Fruit fly (Drosophila melanogaster): ENCODE results near the gene CG7420.

CG7420 gene

dm6 chr2L:1463362-1463908 is 39.3 kb downstream of the CG7420 start (continued):
- TF ChIP-seq CG12104 (GFP tag; optimal IDR thresholded peaks at IDR 0.05) (no peak), so (GFP tag; IDR thresholded peaks at IDR 0.05) (0 out of 3 replicates have a peak, but pooled peaks have one; percentile 11), CG16815 (GFP tag; optimal IDR thresholded peaks at IDR 0.05) (no peak), CG9876 (GFP tag; optimal IDR thresholded peaks at IDR 0.05) (no peak), Ptx1 (GFP tag; IDR thresholded peaks at IDR 0.05) (no peak), zen (tag; optimal IDR thresholded peaks at IDR 0.05) (peak; percentile 35), CG2199 (GFP tag; IDR thresholded peaks at IDR 0.05) (peak; percentile 73; the same call in 1 of the 3 replicates), Deaf1 (tag; optimal IDR thresholded peaks at IDR 0.05) (no peak), CG2889 (GFP tag; IDR thresholded peaks at IDR 0.05) (no peak), CG17385 (GFP tag; optimal IDR thresholded peaks at IDR 0.05) (no peak), az2 (GFP tag; optimal IDR thresholded peaks at IDR 0.05) (no peak), pan (optimal IDR thresholded peaks at IDR 0.05) (no peak), pan (GFP tag; optimal IDR thresholded peaks at IDR 0.05 in 1 of 2, IDR thresholded peaks at IDR 0.05 in 1 of 2) (no peak), CG33557 (GFP tag; optimal IDR thresholded peaks at IDR 0.05) (no peak), gce (GFP tag; IDR thresholded peaks at IDR 0.05) (no peak), kni (GFP tag; optimal IDR thresholded peaks at IDR 0.05) (peak; percentile 88), abd-A (tag; optimal IDR thresholded peaks at IDR 0.05) (peak; percentile 62), Kr (GFP tag; optimal IDR thresholded peaks at IDR 0.05) (peak; percentile 9)

DNA sequence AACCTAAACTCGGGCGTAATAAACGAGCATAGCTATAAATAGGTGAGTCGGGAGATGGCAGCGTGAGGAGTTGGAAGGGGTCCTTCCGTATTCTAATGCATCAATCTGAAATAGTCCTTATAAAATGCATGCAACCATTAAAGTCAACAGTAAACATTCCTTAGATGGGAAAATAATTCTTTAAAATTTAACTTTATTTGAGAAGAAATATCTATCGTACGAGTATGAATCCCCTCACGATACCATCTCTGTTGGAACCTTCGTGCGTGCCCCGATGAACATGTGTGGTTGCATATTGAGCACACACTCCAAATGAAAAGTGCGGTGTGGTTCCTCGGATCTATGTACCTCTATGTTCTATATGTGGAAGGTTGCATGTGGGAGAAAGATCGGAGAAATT is 40.6 kb downstream of the CG7420 start:
- TF ChIP-seq Aef1 (GFP tag; IDR thresholded peaks at IDR 0.05) (no peak), unpg (GFP tag; optimal IDR thresholded peaks at IDR 0.05) (peak; percentile 36), ara (GFP tag; IDR thresholded peaks at IDR 0.05) (peak; percentile 81), CG17359 (tag; optimal IDR thresholded peaks at IDR 0.05) (no peak), tgo (GFP tag; IDR thresholded peaks at IDR 0.05) (peak; percentile 38; the same call in 1 of the 3 replicates), Gsc (GFP tag; IDR thresholded peaks at IDR 0.05) (0 out of 2 replicates have a peak, but pooled peaks have one; percentile 27), CG11696 (GFP tag; IDR thresholded peaks at IDR 0.05) (no peak), dm (GFP tag; optimal IDR thresholded peaks at IDR 0.05) (peak; percentile 7), Lim3 (GFP tag; IDR thresholded peaks at IDR 0.05) (no peak), Xrp1 (GFP tag; IDR thresholded peaks at IDR 0.05) (peak; percentile 90), CG6791 (GFP tag; IDR thresholded peaks at IDR 0.05; ENCODE audit: partially characterized antibody) (peak; percentile 80), CG16813 (GFP tag; IDR thresholded peaks at IDR 0.05; ENCODE audit: partially characterized antibody) (peak; percentile 93), sens-2 (GFP tag; IDR thresholded peaks at IDR 0.05) (peak; percentile 68), bowl (GFP tag; IDR thresholded peaks at IDR 0.05) (no peak), CG8388 (GFP tag; optimal IDR thresholded peaks at IDR 0.05) (peak; percentile 21), MESR4 (GFP tag; optimal IDR thresholded peaks at IDR 0.05) (no peak), ssp (GFP tag; IDR thresholded peaks at IDR 0.05) (peak; percentile 51), Oaz (GFP tag; IDR thresholded peaks at IDR 0.05) (no peak), pan (optimal IDR thresholded peaks at IDR 0.05) (no peak), pan (GFP tag; optimal IDR thresholded peaks at IDR 0.05 in 1 of 2, IDR thresholded peaks at IDR 0.05 in 1 of 2) (peak in 1 of 2 experiments; percentile 57), HLH54F (GFP tag; optimal IDR thresholded peaks at IDR 0.05) (no peak), btn (GFP tag; optimal IDR thresholded peaks at IDR 0.05) (no peak), stwl (tag; optimal IDR thresholded peaks at IDR 0.05) (peak; percentile 44), dpn (GFP tag; optimal IDR thresholded peaks at IDR 0.05) (peak; percentile 22 to 36), CG30020 (tag; optimal IDR thresholded peaks at IDR 0.05) (peak; percentile 7), CG32532 (GFP tag; IDR thresholded peaks at IDR 0.05) (no peak), Oli (tag; optimal IDR thresholded peaks at IDR 0.05) (no peak), sim (GFP tag; IDR thresholded peaks at IDR 0.05) (no peak), Chrac-16 (GFP tag; optimal IDR thresholded peaks at IDR 0.05) (peak; percentile 70), CG9932 (GFP tag; IDR thresholded peaks at IDR 0.05) (no peak), CG18011 (GFP tag; optimal IDR thresholded peaks at IDR 0.05) (no peak), so (GFP tag; IDR thresholded peaks at IDR 0.05) (peak; percentile 54; the same call in 1 of the 3 replicates), CG10565 (GFP tag; optimal IDR thresholded peaks at IDR 0.05) (no peak), HLH3B (GFP tag; IDR thresholded peaks at IDR 0.05) (no peak), bbx (GFP tag; IDR thresholded peaks at IDR 0.05; ENCODE audit: partially characterized antibody) (peak; percentile 74; the same call in 1 of the 2 replicates)

All from whole organism, embryonic.